Fruit fly (Drosophila melanogaster): ENCODE data around the gene CG32461.

CG32461 gene

DNA sequence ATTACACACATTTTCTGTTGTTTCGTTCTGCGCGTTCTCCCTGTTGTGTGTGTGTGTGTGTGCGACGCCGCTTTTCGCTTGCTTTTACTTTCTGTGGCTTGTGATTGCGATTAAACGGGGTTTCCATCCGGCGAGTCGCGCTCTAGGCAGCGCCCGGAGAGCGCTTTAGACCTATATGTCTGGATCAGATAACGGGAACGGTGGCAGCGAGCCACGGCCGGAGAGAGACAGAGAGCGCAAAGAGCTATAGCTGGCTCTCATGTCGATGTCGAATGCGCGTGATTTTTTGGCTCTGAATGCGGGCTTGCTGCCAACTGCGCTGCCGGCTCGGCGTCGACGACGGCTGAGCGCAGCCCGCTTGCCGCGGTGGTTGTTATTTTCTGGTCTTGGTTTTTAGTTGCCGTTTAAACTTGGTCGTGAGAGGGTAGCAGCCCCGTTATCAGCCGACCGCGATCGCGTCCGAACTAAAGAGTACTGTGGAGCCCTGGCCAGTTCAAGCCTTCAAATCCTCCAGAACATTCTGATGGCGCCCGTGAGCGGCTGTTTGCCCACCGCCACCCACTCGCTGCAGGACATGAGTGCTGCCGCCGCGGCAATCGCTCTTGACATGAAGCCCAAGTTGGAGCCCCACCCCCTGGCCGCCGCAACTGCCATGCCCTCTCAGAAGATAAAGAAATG lies 9.7 kb downstream of the CG32461 start, which contains the start of gene Mes2 (continued):
- peak; percentile 28 for TF ChIP-seq nerfin-1 (tag; optimal IDR thresholded peaks at IDR 0.05)
- TF ChIP-seq Usf (GFP tag; optimal IDR thresholded peaks at IDR 0.05), result no peak
- no peak for TF ChIP-seq CG30431 (GFP tag; optimal IDR thresholded peaks at IDR 0.05)
- TF ChIP-seq sug (tag; optimal IDR thresholded peaks at IDR 0.05), result peak; percentile 34
- peak; percentile 82 for TF ChIP-seq kni (GFP tag; optimal IDR thresholded peaks at IDR 0.05)
- TF ChIP-seq CG7556 (GFP tag; optimal IDR thresholded peaks at IDR 0.05), result no peak
- 0 out of 3 replicates have a peak, but pooled peaks have one; percentile 21 for TF ChIP-seq CG6791 (GFP tag; IDR thresholded peaks at IDR 0.05; ENCODE audit: partially characterized antibody)
- TF ChIP-seq PHDP (tag; optimal IDR thresholded peaks at IDR 0.05), result no peak
- peak; percentile 29; the same call in 1 of the 4 replicates for TF ChIP-seq Dll (GFP tag; IDR thresholded peaks at IDR 0.05; ENCODE audit: partially characterized antibody)
- peak; percentile 16 for TF ChIP-seq CG5180 (GFP tag; optimal IDR thresholded peaks at IDR 0.05)
- TF ChIP-seq ewg (GFP tag; optimal IDR thresholded peaks at IDR 0.05), result peak; percentile 49
- TF ChIP-seq twi (tag; optimal IDR thresholded peaks at IDR 0.05), result peak; percentile 55
- TF ChIP-seq mld (GFP tag; IDR thresholded peaks at IDR 0.05; ENCODE audit: partially characterized antibody), result no peak
- no peak for TF ChIP-seq CG34422 (GFP tag; IDR thresholded peaks at IDR 0.05)
- peak; percentile 60 to 86 for TF ChIP-seq Trl (optimal IDR thresholded peaks at IDR 0.05)
- TF ChIP-seq Trl (GFP tag; optimal IDR thresholded peaks at IDR 0.05), result no peak
- TF ChIP-seq CG4360 (GFP tag; IDR thresholded peaks at IDR 0.05), result peak; percentile 50; the same call in 1 of the 2 replicates
- TF ChIP-seq CG16813 (GFP tag; IDR thresholded peaks at IDR 0.05; ENCODE audit: partially characterized antibody), result 0 out of 3 replicates have a peak, but pooled peaks have one; percentile 36
- TF ChIP-seq CoRest (tag; optimal IDR thresholded peaks at IDR 0.05), result peak; percentile 22
- TF ChIP-seq CG33557 (GFP tag; optimal IDR thresholded peaks at IDR 0.05), result peak; percentile 20
- TF ChIP-seq CG34376 (GFP tag; optimal IDR thresholded peaks at IDR 0.05), result peak; percentile 37
- TF ChIP-seq Hand (GFP tag; optimal IDR thresholded peaks at IDR 0.05), result no peak
- TF ChIP-seq kah (GFP tag; optimal IDR thresholded peaks at IDR 0.05), result no peak
- 0 out of 2 replicates have a peak, but pooled peaks have one; percentile 46 for TF ChIP-seq tna (GFP tag; IDR thresholded peaks at IDR 0.05; ENCODE audit: partially characterized antibody)
- 0 out of 3 replicates have a peak, but pooled peaks have one; percentile 42 for TF ChIP-seq zen2 (GFP tag; IDR thresholded peaks at IDR 0.05; ENCODE audit: partially characterized antibody)
- no peak for TF ChIP-seq CG7839 (tag; optimal IDR thresholded peaks at IDR 0.05)
- no peak for TF ChIP-seq CG14667 (GFP tag; IDR thresholded peaks at IDR 0.05)
- peak; percentile 37 for TF ChIP-seq grn (GFP tag; optimal IDR thresholded peaks at IDR 0.05)
- peak; percentile 2 for TF ChIP-seq D (optimal IDR thresholded peaks at IDR 0.05)
- TF ChIP-seq D (GFP tag; optimal IDR thresholded peaks at IDR 0.05), result no peak
- TF ChIP-seq CG11723 (GFP tag; optimal IDR thresholded peaks at IDR 0.05), result peak; percentile 65
- peak; percentile 21 for TF ChIP-seq odd (GFP tag; optimal IDR thresholded peaks at IDR 0.05)
- TF ChIP-seq gcm (GFP tag; optimal IDR thresholded peaks at IDR 0.05), result peak; percentile 79
- TF ChIP-seq Oaz (GFP tag; IDR thresholded peaks at IDR 0.05), result no peak

DNA sequence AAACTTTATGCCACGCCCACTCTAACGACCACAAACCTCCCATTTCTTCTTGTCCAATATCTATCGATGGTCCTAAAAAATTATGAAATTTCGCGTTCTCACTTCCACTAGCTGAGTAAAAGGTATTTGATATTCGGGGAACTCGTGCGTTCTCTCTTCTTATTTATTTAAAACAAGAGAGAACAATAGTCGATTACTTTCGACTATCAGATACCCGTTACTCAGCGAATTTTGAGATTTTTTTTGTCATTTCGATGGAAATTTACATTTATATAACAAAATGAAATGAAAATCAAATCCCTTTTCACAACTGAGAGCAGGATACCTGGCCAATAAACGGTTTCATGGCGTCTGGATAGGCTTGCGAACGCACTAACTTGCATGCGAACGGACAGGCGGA lies 10.6 kb downstream of the CG32461 start:
- no peak for TF ChIP-seq sima (GFP tag; optimal IDR thresholded peaks at IDR 0.05)
- no peak for TF ChIP-seq CG10366 (GFP tag; IDR thresholded peaks at IDR 0.05)
- TF ChIP-seq repo (GFP tag; optimal IDR thresholded peaks at IDR 0.05), result no peak
- TF ChIP-seq NfI (GFP tag; optimal IDR thresholded peaks at IDR 0.05), result no peak
- TF ChIP-seq inv (GFP tag; IDR thresholded peaks at IDR 0.05; ENCODE audit: partially characterized antibody), result peak; percentile 17; the same call in 1 of the 2 replicates
- no peak for TF ChIP-seq sd (tag; optimal IDR thresholded peaks at IDR 0.05)
- TF ChIP-seq Oli (tag; optimal IDR thresholded peaks at IDR 0.05), result no peak
- TF ChIP-seq Bdp1 (GFP tag; optimal IDR thresholded peaks at IDR 0.05), result no peak
- no peak for TF ChIP-seq cato (GFP tag; optimal IDR thresholded peaks at IDR 0.05; ENCODE audit: borderline replicate concordance)
- peak; percentile 40; the same call in 1 of the 2 replicates for TF ChIP-seq nerfin-2 (GFP tag; IDR thresholded peaks at IDR 0.05; ENCODE audit: partially characterized antibody)
- no peak for TF ChIP-seq h (optimal IDR thresholded peaks at IDR 0.05)
- TF ChIP-seq psq (GFP tag; optimal IDR thresholded peaks at IDR 0.05), result no peak
- TF ChIP-seq CG6791 (GFP tag; IDR thresholded peaks at IDR 0.05; ENCODE audit: partially characterized antibody), result peak; percentile 64; the same call in 2 of the 3 replicates
- no peak for TF ChIP-seq Neu2 (GFP tag; optimal IDR thresholded peaks at IDR 0.05; ENCODE audit: borderline replicate concordance)
- TF ChIP-seq ind (GFP tag; optimal IDR thresholded peaks at IDR 0.05), result no peak
- TF ChIP-seq CG7271 (tag; optimal IDR thresholded peaks at IDR 0.05), result no peak
- TF ChIP-seq slp2 (GFP tag; optimal IDR thresholded peaks at IDR 0.05), result no peak

Data from whole organism, embryonic.